Worm (Caenorhabditis elegans) whole organism, L1 larva: ENCODE data around the gene clc-7.

Experiments used
- aly-2 ChIP-seq: fragments of 150-350 bp; optimal IDR thresholded peaks from 2 replicates; lab custom pipeline; 2014; ENCODE audit warnings: missing biosample characterization, missing genetic modification characterization
- ces-1 ChIP-seq: fragments of 150-350 bp; optimal IDR thresholded peaks from 2 replicates; lab custom pipeline; 2014; ENCODE audit warnings: missing biosample characterization, missing genetic modification reagents, missing genetic modification characterization
- irx-1 ChIP-seq: sonication (generic microtip); optimal IDR thresholded peaks from 2 replicates; lab custom pipeline; 2016; ENCODE audit warnings: missing genetic modification characterization, missing compliant biosample characterization
- pqm-1 ChIP-seq: sonication (generic microtip); optimal IDR thresholded peaks from 3 replicates; lab custom pipeline; 2017; ENCODE audit warnings: missing biosample characterization, missing genetic modification characterization
- skn-1 ChIP-seq: fragments of 150-350 bp; optimal IDR thresholded peaks from 2 replicates; lab custom pipeline; 2014; ENCODE audit warnings: missing biosample characterization, missing genetic modification characterization
- swsn-7 ChIP-seq: sonication (generic microtip); optimal IDR thresholded peaks from 2 replicates; lab custom pipeline; 2016; ENCODE audit warnings: missing genetic modification characterization, missing compliant biosample characterization
- tbx-2 ChIP-seq: sonication (generic microtip); optimal IDR thresholded peaks from 2 replicates; lab custom pipeline; 2016; ENCODE audit warnings: missing genetic modification characterization, missing compliant biosample characterization
- unc-130 ChIP-seq: fragments of 150-350 bp; optimal IDR thresholded peaks from 2 replicates; lab custom pipeline; 2017; ENCODE audit warnings: missing biosample characterization, missing genetic modification characterization, inconsistent platforms

- TF ChIP-seq ces-1 (no peak), skn-1 (no peak), unc-130 (tag; lab: Kevin White, UChicago) (no peak), tbx-2 (tag; lab: Kevin White, UChicago) (no peak), pqm-1 (tag; lab: Kevin White, UChicago) (no peak), irx-1 (tag; lab: Kevin White, UChicago) (no peak), swsn-7 (no peak), aly-2 (tag; lab: Kevin White, UChicago) (no peak)
Measured at ce11 chrX:5103422-5103821, 35.5 kb downstream of the clc-7 start.
